Fruit fly (Drosophila melanogaster) whole organism, embryonic: ENCODE measurements around the gene rdo.

Experiments
- Aef1 ChIP-seq: fragments of 200-800 bp; sonication (Bioruptor generic); IDR thresholded peaks from 3 replicates; pipeline ENCODE4 v1.3.6; 2022; ENCODE audit warnings: missing biosample characterization, missing genetic modification characterization
- CG15514 ChIP-seq: fragments of 200-800 bp; sonication (Bioruptor generic); optimal IDR thresholded peaks from 3 replicates; lab custom pipeline; 2017; ENCODE audit warnings: missing biosample characterization, missing genetic modification characterization, mild to moderate bottlenecking, moderate library complexity, missing genetic modification reagents
- CG4328 ChIP-seq: fragments of 200-800 bp; sonication (Bioruptor generic); optimal IDR thresholded peaks from 3 replicates; lab custom pipeline; 2017; ENCODE audit warnings: missing biosample characterization, missing genetic modification reagents, missing genetic modification characterization
- CG7928 ChIP-seq: fragments of 200-800 bp; sonication (Bioruptor generic); optimal IDR thresholded peaks from 2 replicates; lab custom pipeline; 2017; ENCODE audit warnings: missing biosample characterization, mild to moderate bottlenecking, missing genetic modification characterization
- CG9817 ChIP-seq: fragments of 200-800 bp; sonication (Bioruptor generic); optimal IDR thresholded peaks from 2 replicates; lab custom pipeline; 2018; ENCODE audit warnings: missing biosample characterization, mild to moderate bottlenecking, missing genetic modification characterization, moderate library complexity
- CG9876 ChIP-seq: fragments of 200-800 bp; sonication (Bioruptor generic); optimal IDR thresholded peaks from 2 replicates; lab custom pipeline; 2016; ENCODE audit warnings: missing biosample characterization, missing genetic modification characterization
- Jarid2 ChIP-seq: fragments of 200-800 bp; sonication (Bioruptor generic); optimal IDR thresholded peaks from 3 replicates; lab custom pipeline; 2017; ENCODE audit warnings: mild to moderate bottlenecking, missing biosample characterization, missing genetic modification reagents, missing genetic modification characterization
- Nf-YC ChIP-seq: fragments of 200-800 bp; optimal IDR thresholded peaks from 3 replicates; lab custom pipeline; 2019; ENCODE audit warnings: missing biosample characterization, mild to moderate bottlenecking, missing genetic modification characterization, moderate library complexity
- Oaz ChIP-seq: fragments of 200-800 bp; sonication (Bioruptor generic); IDR thresholded peaks from 2 replicates; pipeline ENCODE4 v1.3.6; 2022; ENCODE audit warnings: missing biosample characterization, missing genetic modification characterization
- Tbp ChIP-seq: fragments of >200 bp; optimal IDR thresholded peaks from 2 replicates; lab custom pipeline; 2018; ENCODE audit warnings: missing biosample characterization, missing genetic modification characterization
- Xbp1 ChIP-seq: fragments of 200-800 bp; sonication (Bioruptor generic); optimal IDR thresholded peaks from 3 replicates; lab custom pipeline; 2016; ENCODE audit warnings: missing biosample characterization, mild to moderate bottlenecking, missing genetic modification characterization
- cwo ChIP-seq: fragments of 200-800 bp; sonication (Bioruptor generic); optimal IDR thresholded peaks from 3 replicates; lab custom pipeline; 2017; ENCODE audit warnings: missing biosample characterization, missing genetic modification characterization, mild to moderate bottlenecking, moderate library complexity, missing genetic modification reagents
- hth ChIP-seq: fragments of >200 bp; optimal IDR thresholded peaks from 2 replicates; lab custom pipeline; 2017; ENCODE audit warnings: inconsistent platforms
- knrl ChIP-seq: fragments of 200-800 bp; sonication (Bioruptor generic); IDR thresholded peaks from 3 replicates; pipeline ENCODE4 v1.3.6; 2022; ENCODE audit warnings: missing biosample characterization, missing genetic modification characterization; ENCODE audit not compliant: partially characterized antibody

DNA sequence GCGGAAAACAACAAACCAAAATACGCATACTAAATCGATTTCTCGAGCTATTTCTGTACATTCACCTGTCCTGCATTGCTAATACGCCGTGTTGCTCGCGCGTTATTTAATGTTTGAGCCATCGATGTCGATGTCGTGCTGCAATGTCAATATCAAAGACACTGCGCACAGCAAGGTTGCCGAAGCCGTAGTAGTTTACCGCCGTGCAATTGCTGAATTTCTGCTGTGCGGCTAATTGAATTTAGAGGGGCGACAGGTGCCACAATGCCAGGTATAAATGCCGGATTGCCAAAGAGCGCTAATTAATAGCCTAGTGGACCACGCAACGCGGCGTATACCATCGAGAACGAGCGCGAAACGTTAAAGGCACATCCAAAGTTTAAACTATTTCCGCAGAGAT, 65.8 kb downstream of the rdo start, which contains the start of gene Arr1:
- TF ChIP-seq Oaz = no peak
- no peak for TF ChIP-seq CG9817 (tag; lab: Kevin White, UChicago)
- no peak for TF ChIP-seq CG4328
- no peak for TF ChIP-seq CG7928 (GFP tag; lab: Kevin White, UChicago)
- no peak for TF ChIP-seq CG15514 (GFP tag; lab: Kevin White, UChicago)
- TF ChIP-seq Jarid2 (GFP tag; lab: Kevin White, UChicago) = no peak
- TF ChIP-seq Xbp1 (GFP tag; lab: Kevin White, UChicago) = no peak
- no peak for TF ChIP-seq Aef1 (GFP tag; lab: Robert Waterston, UW)
- no peak for TF ChIP-seq knrl
- TF ChIP-seq Tbp = no peak
- TF ChIP-seq Nf-YC = no peak
- TF ChIP-seq hth = no peak
- no peak for TF ChIP-seq CG9876
- TF ChIP-seq cwo (GFP tag; lab: Kevin White, UChicago) = no peak
